Fruit fly (Drosophila melanogaster) whole organism, adult: ENCODE measurements around the gene BuGZ.
A peak's percentile ranks its signal among the peaks of the same experiment; 100 is the strongest.

Source experiments
- CG11617 ChIP-seq: fragments of 200-800 bp; sonication (Bioruptor generic); optimal IDR thresholded peaks from 2 replicates; lab custom pipeline; 2017; ENCODE audit warnings: mild to moderate bottlenecking, missing biosample characterization, missing genetic modification reagents, missing genetic modification characterization
- CG12768 ChIP-seq: fragments of 200-800 bp; sonication (Bioruptor generic); optimal IDR thresholded peaks from 2 replicates; lab custom pipeline; 2017; ENCODE audit warnings: missing biosample characterization, missing genetic modification characterization, mild to moderate bottlenecking, moderate library complexity, missing genetic modification reagents
- CG1620 ChIP-seq: fragments of 200-800 bp; sonication (Bioruptor generic); optimal IDR thresholded peaks from 2 replicates; lab custom pipeline; 2016; ENCODE audit warnings: missing biosample characterization, missing genetic modification characterization
- CG33017 ChIP-seq: fragments of 200-800 bp; sonication (Bioruptor generic); optimal IDR thresholded peaks from 2 replicates; lab custom pipeline; 2018; ENCODE audit warnings: missing biosample characterization, mild to moderate bottlenecking, missing genetic modification characterization, moderate library complexity
- CG5204 ChIP-seq: fragments of 200-800 bp; sonication (Bioruptor generic); optimal IDR thresholded peaks from 2 replicates; lab custom pipeline; 2016; ENCODE audit warnings: missing biosample characterization, missing genetic modification characterization
- CG7045 ChIP-seq: fragments of 200-800 bp; sonication (Bioruptor generic); optimal IDR thresholded peaks from 2 replicates; lab custom pipeline; 2017; ENCODE audit warnings: missing biosample characterization, mild to moderate bottlenecking, missing genetic modification characterization
- Clk ChIP-seq: fragments of 200-800 bp; sonication (Bioruptor generic); optimal IDR thresholded peaks from 2 replicates; lab custom pipeline; 2017; ENCODE audit warnings: missing biosample characterization, missing genetic modification characterization
- Hr96 ChIP-seq: fragments of 200-800 bp; sonication (Bioruptor generic); optimal IDR thresholded peaks from 2 replicates; lab custom pipeline; 2016; ENCODE audit warnings: missing biosample characterization, missing genetic modification characterization
- Mnt ChIP-seq: fragments of 200-800 bp; sonication (Bioruptor generic); optimal IDR thresholded peaks from 2 replicates; lab custom pipeline; 2016; ENCODE audit warnings: missing biosample characterization, mild to moderate bottlenecking, missing genetic modification characterization
- cic ChIP-seq: fragments of 200-800 bp; sonication (Bioruptor generic); optimal IDR thresholded peaks from 2 replicates; lab custom pipeline; 2017; ENCODE audit warnings: missing biosample characterization, mild to moderate bottlenecking, missing genetic modification characterization, moderate library complexity
- cnc ChIP-seq, 2 experiments: fragments of >200 bp; optimal IDR thresholded peaks; 2 replicates each; lab custom pipeline; 2017
- ovo ChIP-seq: fragments of 200-800 bp; sonication (Bioruptor generic); optimal IDR thresholded peaks from 2 replicates; lab custom pipeline; 2016; ENCODE audit warnings: missing biosample characterization, missing genetic modification characterization
- pad ChIP-seq: fragments of 200-800 bp; sonication (Bioruptor generic); optimal IDR thresholded peaks from 3 replicates; lab custom pipeline; 2017; ENCODE audit warnings: missing biosample characterization, missing genetic modification characterization, mild to moderate bottlenecking, moderate library complexity, missing genetic modification reagents
- tj ChIP-seq: fragments of 200-800 bp; sonication (Bioruptor generic); optimal IDR thresholded peaks from 3 replicates; lab custom pipeline; 2017; ENCODE audit warnings: missing biosample characterization, mild to moderate bottlenecking, missing genetic modification characterization, moderate library complexity

- TF ChIP-seq CG12768 (GFP tag; lab: Kevin White, UChicago) = peak; percentile 93
- peak; percentile 97 for TF ChIP-seq CG5204 (GFP tag; lab: Kevin White, UChicago)
- TF ChIP-seq cic (GFP tag; lab: Kevin White, UChicago) = peak; percentile 75
- TF ChIP-seq cnc (optimal IDR thresholded peaks at IDR 0.05; lab: Kevin White, UChicago) = no peak
- TF ChIP-seq CG33017 (tag; lab: Kevin White, UChicago) = peak; percentile 94
- peak; percentile 88 for TF ChIP-seq Hr96 (GFP tag; lab: Kevin White, UChicago)
- TF ChIP-seq pad = peak; percentile 85
- TF ChIP-seq Clk (GFP tag; lab: Kevin White, UChicago) = peak; percentile 86
- peak; percentile 96 for TF ChIP-seq CG11617
- TF ChIP-seq CG7045 (GFP tag; lab: Kevin White, UChicago) = peak; percentile 97
- TF ChIP-seq CG1620 (GFP tag; lab: Kevin White, UChicago) = peak; percentile 94
- peak; percentile 91 for TF ChIP-seq ovo (GFP tag; lab: Kevin White, UChicago)
- peak; percentile 86 for TF ChIP-seq Mnt (GFP tag; lab: Kevin White, UChicago)
- peak; percentile 81 for TF ChIP-seq tj (GFP tag; lab: Kevin White, UChicago)
Observed at dm6 chr2L:16720707-16721700, 22.2 kb upstream of the BuGZ start.
